Worm (Caenorhabditis elegans): ENCODE measurements around the gene F49E10.2.

DNA sequence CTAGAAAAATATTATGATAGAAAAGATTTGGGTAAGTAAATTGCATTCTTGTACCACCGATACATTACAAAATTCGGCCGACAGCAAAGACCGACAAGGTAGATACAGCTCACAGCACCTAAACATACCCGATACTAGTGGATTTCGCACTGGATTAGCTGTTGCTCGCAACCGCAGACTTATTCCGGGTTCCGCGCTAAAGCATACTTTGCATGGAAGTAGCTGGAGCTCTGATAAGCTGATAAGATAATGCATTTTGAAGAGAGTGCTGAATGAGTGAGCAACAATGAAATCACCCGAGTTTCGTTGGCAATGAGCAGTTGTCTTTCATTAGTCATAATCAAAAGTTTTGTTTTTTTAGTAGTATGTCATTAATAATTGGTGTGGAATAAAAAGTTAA is 39.7 kb upstream of the F49E10.2 start:
- no peak for TF ChIP-seq skn-1 (tag; optimal IDR thresholded peaks at IDR 0.05)
- no peak for TF ChIP-seq lsy-2 (tag; optimal IDR thresholded peaks at IDR 0.05)
- TF ChIP-seq dmd-8 (GFP tag; IDR thresholded peaks at IDR 0.05): no peak
- no peak for TF ChIP-seq snpc-4 (tag; optimal IDR thresholded peaks at IDR 0.05)
- TF ChIP-seq aly-2 (tag; optimal IDR thresholded peaks at IDR 0.05): no peak
